Worm (Caenorhabditis elegans) whole organism, late embryonic: Measurements from ENCODE around the gene C39E9.8.

Source experiments
- dmd-4 ChIP-seq: sonication (generic microtip); optimal IDR thresholded peaks from 2 replicates; lab custom pipeline; 2016; ENCODE audit warnings: borderline replicate concordance, missing genetic modification characterization, missing compliant biosample characterization
- ets-4 ChIP-seq: sonication (generic microtip); optimal IDR thresholded peaks from 2 replicates; lab custom pipeline; 2016; ENCODE audit warnings: missing genetic modification characterization, missing compliant biosample characterization
- pag-3 ChIP-seq: sonication (generic microtip); optimal IDR thresholded peaks from 2 replicates; lab custom pipeline; 2016; ENCODE audit warnings: missing compliant biosample characterization, missing genetic modification characterization, borderline replicate concordance
- pha-4 ChIP-seq: fragments of 150-350 bp; optimal IDR thresholded peaks from 2 replicates; lab custom pipeline; 2018; ENCODE audit warnings: missing biosample characterization, missing genetic modification reagents, missing genetic modification characterization
- ttx-3 ChIP-seq: sonication (generic microtip); optimal IDR thresholded peaks from 2 replicates; lab custom pipeline; 2016; ENCODE audit warnings: missing genetic modification reagents, missing genetic modification characterization, missing compliant biosample characterization
- unc-3 ChIP-seq, 2 experiments: fragments of 200-800 bp in 1 of 2; sonication (Bioruptor generic) in 1 of 2; sonication (generic microtip) in 1 of 2; conservative IDR thresholded peaks in 1 of 2; optimal IDR thresholded peaks in 1 of 2; 2 replicates each; pipeline versions ENCODE4 v1.3.6 to Lab custom; 2016 to 2022; ENCODE audit warnings: missing compliant biosample characterization in 2 of 2, missing genetic modification characterization in 2 of 2, missing genetic modification reagents in 1 of 2

ce11 chrIV:13030467-13031299, 48.6 kb upstream of the C39E9.8 start:
- no peak for TF ChIP-seq ttx-3
- TF ChIP-seq dmd-4 (tag; lab: Kevin White, UChicago) = no peak
- no peak for TF ChIP-seq pha-4 (tag; lab: Kevin White, UChicago)
- TF ChIP-seq unc-3 (GFP tag; conservative IDR thresholded peaks at IDR 0.05; lab: Robert Waterston, UW) = no peak
- TF ChIP-seq unc-3 (tag; optimal IDR thresholded peaks at IDR 0.05; lab: Kevin White, UChicago) = no peak
- TF ChIP-seq ets-4 (tag; lab: Kevin White, UChicago) = no peak
- TF ChIP-seq pag-3 = no peak
